Worm (Caenorhabditis elegans): Measurements from ENCODE around the gene T16G1.2.

Gene T16G1.2

DNA sequence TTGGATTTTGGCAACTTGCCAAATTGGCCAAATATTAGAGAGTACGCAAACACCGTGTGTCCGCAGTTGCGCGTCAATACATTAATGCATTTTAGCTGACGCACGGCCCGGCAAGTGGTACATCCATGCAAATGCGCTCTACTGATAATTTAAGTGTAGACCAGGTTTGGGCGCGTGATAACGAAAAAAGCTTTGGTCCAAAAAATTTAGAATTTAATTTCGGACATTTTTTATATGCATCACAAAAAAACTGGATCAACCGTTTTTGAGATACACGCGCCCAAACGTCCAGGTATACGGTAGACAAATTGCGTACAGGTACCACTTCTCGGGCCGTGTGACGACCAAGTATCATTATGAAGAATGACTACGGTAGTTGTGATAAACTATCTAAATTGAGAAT lies 38.6 kb downstream of the T16G1.2 start, which contains the start of gene R186.8:
TSS of gene R186.8 (minus strand) at position 58 of the 403 bp plus-strand sequence.
- TF ChIP-seq pqm-1 (tag; optimal IDR thresholded peaks at IDR 0.05) = peak; percentile 2
- TF ChIP-seq lsy-12 (tag; optimal IDR thresholded peaks at IDR 0.05) = peak; percentile 58
- TF ChIP-seq nhr-43 (tag; optimal IDR thresholded peaks at IDR 0.05; ENCODE audit: poor library complexity, severe bottlenecking) = peak; percentile 19
- peak; percentile 65 for TF ChIP-seq elt-2 (tag; optimal IDR thresholded peaks at IDR 0.05)
- peak; percentile 68 for TF ChIP-seq hmg-11 (tag; optimal IDR thresholded peaks at IDR 0.05)
- peak; percentile 40 for TF ChIP-seq pha-4 (tag; optimal IDR thresholded peaks at IDR 0.05)
- peak; percentile 24 for TF ChIP-seq snpc-4 (tag; optimal IDR thresholded peaks at IDR 0.05)
- peak; percentile 5 for TF ChIP-seq tbx-2 (tag; optimal IDR thresholded peaks at IDR 0.05)
- TF ChIP-seq nhr-25 (tag; optimal IDR thresholded peaks at IDR 0.05) = peak; percentile 23
- peak; percentile 75 for TF ChIP-seq lin-15B (tag; optimal IDR thresholded peaks at IDR 0.05)
- peak; percentile 66 for TF ChIP-seq nfya-1 (tag; optimal IDR thresholded peaks at IDR 0.05; ENCODE audit: insufficient read depth)

ce11 chrV:12968555-12968954 lies 39.3 kb downstream of the T16G1.2 start, which contains the start of gene lin-46:
TSS of gene lin-46 (plus strand) at chrV:12968855.
- no peak for TF ChIP-seq R02D3.7 (tag; optimal IDR thresholded peaks at IDR 0.05)
- no peak for TF ChIP-seq nhr-28 (tag; optimal IDR thresholded peaks at IDR 0.05)
- TF ChIP-seq unc-62 (GFP tag; optimal IDR thresholded peaks at IDR 0.05) = no peak
- no peak for TF ChIP-seq ceh-82 (tag; optimal IDR thresholded peaks at IDR 0.05)
- no peak for TF ChIP-seq nhr-77 (tag; optimal IDR thresholded peaks at IDR 0.05)
- peak; percentile 67 for TF ChIP-seq nhr-25 (tag; optimal IDR thresholded peaks at IDR 0.05)

DNA sequence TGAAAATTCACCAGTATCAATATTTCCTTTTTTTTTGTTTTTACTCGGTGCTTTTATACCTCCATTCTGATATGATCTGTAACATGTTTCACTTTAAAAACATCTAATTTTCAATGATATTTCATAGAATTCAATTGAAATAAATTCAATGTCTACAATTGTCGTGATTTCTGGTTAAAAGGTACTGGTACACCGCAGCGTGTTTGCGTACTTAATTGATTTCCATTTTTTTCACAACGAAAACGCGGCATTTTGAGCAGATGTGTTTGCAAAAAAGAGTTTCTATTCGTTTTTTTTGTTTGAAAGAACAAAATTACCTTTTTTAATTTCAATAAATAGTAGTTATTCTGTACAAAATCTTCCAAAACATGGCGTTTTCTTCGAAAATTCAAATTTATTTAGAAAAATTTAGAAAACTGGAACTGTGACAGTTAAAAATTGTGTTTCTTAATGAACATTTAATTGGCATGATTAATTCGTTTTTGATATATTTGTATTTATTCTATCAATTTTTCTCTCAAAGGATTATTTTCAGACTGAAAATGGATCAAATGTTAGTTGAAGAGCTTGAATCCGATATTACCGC lies 41.4 kb downstream of the T16G1.2 start, which contains the start of gene pnn-1:
TSS of gene pnn-1 (plus strand) at position 536 of the 586 bp plus-strand sequence.
- TF ChIP-seq pha-4 (tag; optimal IDR thresholded peaks at IDR 0.05) = peak; percentile 59
- no peak for TF ChIP-seq nhr-25 (tag; optimal IDR thresholded peaks at IDR 0.05)
- TF ChIP-seq unc-62 (GFP tag; optimal IDR thresholded peaks at IDR 0.05) = no peak
- TF ChIP-seq egl-5 (tag; optimal IDR thresholded peaks at IDR 0.05) = no peak
- peak; percentile 45 for TF ChIP-seq nfya-1 (tag; optimal IDR thresholded peaks at IDR 0.05; ENCODE audit: insufficient read depth)
- TF ChIP-seq tbx-2 (tag; optimal IDR thresholded peaks at IDR 0.05) = no peak
- no peak for TF ChIP-seq nhr-28 (tag; optimal IDR thresholded peaks at IDR 0.05)
- TF ChIP-seq fkh-10 (GFP tag; optimal IDR thresholded peaks at IDR 0.05) = no peak
- TF ChIP-seq hmg-11 (tag; optimal IDR thresholded peaks at IDR 0.05) = peak; percentile 48
- TF ChIP-seq snpc-4 (tag; optimal IDR thresholded peaks at IDR 0.05) = no peak
- peak; percentile 35 for TF ChIP-seq lin-15B (tag; optimal IDR thresholded peaks at IDR 0.05)
- TF ChIP-seq ceh-82 (tag; optimal IDR thresholded peaks at IDR 0.05) = no peak
- TF ChIP-seq nhr-23 (tag; optimal IDR thresholded peaks at IDR 0.05) = no peak

DNA sequence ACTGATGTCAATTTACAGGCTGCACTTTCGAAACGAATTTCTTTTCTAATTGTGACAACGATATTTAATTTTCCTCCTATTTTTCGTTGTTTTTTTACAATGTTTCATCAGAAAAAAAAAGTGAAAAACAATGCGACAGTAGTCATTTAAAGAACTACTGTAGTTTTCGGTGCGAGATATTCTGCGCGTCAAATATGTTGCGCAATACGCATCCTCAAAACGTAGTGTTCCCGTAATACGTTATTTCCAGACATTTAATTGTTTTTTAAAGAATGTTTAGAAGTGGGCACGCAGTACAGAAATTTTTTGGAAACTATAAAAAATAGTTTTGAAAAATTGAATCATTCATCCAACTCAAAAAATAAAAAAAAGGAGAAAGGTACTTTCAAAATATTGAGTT lies 44.8 kb downstream of the T16G1.2 start:
- no peak for TF ChIP-seq ama-1 (optimal IDR thresholded peaks at IDR 0.05)
- no peak for TF ChIP-seq ztf-11 (tag; optimal IDR thresholded peaks at IDR 0.05)
- TF ChIP-seq lin-15B (tag; optimal IDR thresholded peaks at IDR 0.05) = no peak
- no peak for TF ChIP-seq lsy-12 (tag; optimal IDR thresholded peaks at IDR 0.05)

Measured in whole organism, L3 larva.